Worm (Caenorhabditis elegans): ENCODE results near the gene C49H3.12.

- TF ChIP-seq nhr-129 (tag; optimal IDR thresholded peaks at IDR 0.05), result no peak
- no peak for TF ChIP-seq unc-62 (GFP tag; optimal IDR thresholded peaks at IDR 0.05)
These were observed 49.9 kb downstream of the C49H3.12 start for ce11 chrIV:7877255-7877654.

Data from whole organism, L2 larva.